Worm (Caenorhabditis elegans) whole organism, young adult: ENCODE data around the gene zip-6.
"Not testable (repeated sequence)": the region's sequence is repeated elsewhere in the genome, so short reads cannot be mapped to it uniquely, and the experiment has no call there.

Experiments used
- ZK185.1 ChIP-seq: sonication (generic microtip); optimal IDR thresholded peaks from 2 replicates; lab custom pipeline; 2016; ENCODE audit warnings: mild to moderate bottlenecking, missing genetic modification characterization, missing compliant biosample characterization; ENCODE audit not compliant: poor library complexity, severe bottlenecking
- attf-3 ChIP-seq: fragments of 200-800 bp; sonication (Bioruptor generic); conservative IDR thresholded peaks from 2 replicates; pipeline ENCODE4 v1.3.6; 2022; ENCODE audit warnings: missing genetic modification reagents, missing genetic modification characterization, missing compliant biosample characterization
- ceh-79 ChIP-seq: sonication (generic microtip); optimal IDR thresholded peaks from 2 replicates; lab custom pipeline; 2017; ENCODE audit warnings: mild to moderate bottlenecking, missing genetic modification characterization, missing compliant biosample characterization
- gei-17 ChIP-seq: fragments of 200-800 bp; sonication (Bioruptor generic); optimal IDR thresholded peaks from 2 replicates; lab custom pipeline; 2018; ENCODE audit warnings: mild to moderate bottlenecking, missing genetic modification characterization, missing compliant biosample characterization
- nfya-1 ChIP-seq: sonication (generic microtip); optimal IDR thresholded peaks from 2 replicates; lab custom pipeline; 2017; ENCODE audit warnings: antibody characterized with exemption, missing compliant biosample characterization, missing genetic modification characterization, borderline replicate concordance; ENCODE audit not compliant: insufficient read depth
- nhr-179 ChIP-seq: sonication (generic microtip); optimal IDR thresholded peaks from 2 replicates; lab custom pipeline; 2016; ENCODE audit warnings: mild to moderate bottlenecking, missing genetic modification characterization, missing compliant biosample characterization
- nhr-80 ChIP-seq: sonication (generic microtip); optimal IDR thresholded peaks from 2 replicates; lab custom pipeline; 2016; ENCODE audit warnings: missing genetic modification characterization, missing compliant biosample characterization

ce11 chrIV:11179123-11179740 is 38.7 kb downstream of the zip-6 start, which contains the start of gene cpt-2:
- not testable (repeated sequence) for TF ChIP-seq ceh-79 (tag; lab: Kevin White, UChicago); nfya-1 (tag; lab: Kevin White, UChicago); gei-17 (GFP tag; lab: Kevin White, UChicago); nhr-179 (tag; lab: Kevin White, UChicago)
- TF ChIP-seq nhr-80 = peak; percentile 84
- peak; percentile 92 for TF ChIP-seq ZK185.1 (tag; lab: Kevin White, UChicago)
- peak; percentile 76 for TF ChIP-seq attf-3 (GFP tag; lab: Robert Waterston, UW)
